ENCODE assay signal across 1 fruit fly cellular context in the genomic region with DNA sequence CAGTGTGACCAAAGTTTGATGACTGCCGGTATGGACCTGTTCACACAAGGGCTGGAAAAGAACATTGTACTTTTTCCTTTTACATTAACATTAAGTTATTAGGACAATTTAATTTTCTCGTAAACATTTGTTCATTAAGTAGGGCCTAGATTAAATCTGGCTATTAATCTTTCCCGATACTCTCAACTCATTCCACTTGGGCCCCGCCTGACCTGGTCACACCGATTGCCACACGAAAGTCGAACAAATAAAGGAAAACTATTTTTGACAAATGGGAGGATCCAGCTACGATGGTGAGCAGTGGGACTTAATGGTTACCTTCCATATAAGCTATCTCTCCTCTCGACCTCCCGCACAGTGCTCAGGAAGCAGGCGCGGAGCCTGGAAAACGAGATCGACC.
TF ChIP-seq lines count a peak whose summit lies in the region.

A gene (minus strand): TSS at position 28 of the 400 bp plus-strand sequence.
A gene (plus strand): TSS at position 214 of the 400 bp plus-strand sequence.

TF ChIP-seq in whole organism, embryonic, 481 proteins besides CTCF, POLR2A, EP300 and RAD21 (continued from another document and continues in another):
- TF ChIP-seq odd (GFP tag; optimal IDR thresholded peaks at IDR 0.05; lab: Kevin White, UChicago) (no peak), CG1832 (GFP tag; optimal IDR thresholded peaks at IDR 0.05; lab: Kevin White, UChicago) (no peak), ap (GFP tag; IDR thresholded peaks at IDR 0.05; lab: Robert Waterston, UW) (no peak), CG7357 (GFP tag; IDR thresholded peaks at IDR 0.05; lab: Robert Waterston, UW) (0 out of 3 replicates have a peak, but pooled peaks have one; percentile 26), CG12391 (tag; optimal IDR thresholded peaks at IDR 0.05; lab: Kevin White, UChicago) (peak; percentile 49), CG12104 (GFP tag; optimal IDR thresholded peaks at IDR 0.05; lab: Kevin White, UChicago) (no peak), CG2875 (GFP tag; optimal IDR thresholded peaks at IDR 0.05; lab: Kevin White, UChicago) (no peak), CG16779 (GFP tag; IDR thresholded peaks at IDR 0.05; lab: Robert Waterston, UW) (no peak), Blimp-1 (GFP tag; optimal IDR thresholded peaks at IDR 0.05; lab: Kevin White, UChicago) (peak; percentile 3), kah (GFP tag; optimal IDR thresholded peaks at IDR 0.05; lab: Kevin White, UChicago) (peak; percentile 21), Sry-β (GFP tag; optimal IDR thresholded peaks at IDR 0.05; lab: Kevin White, UChicago) (no peak), lola (GFP tag; optimal IDR thresholded peaks at IDR 0.05; lab: Kevin White, UChicago) (peak in 1 of 3 experiments; percentile 24), lab (GFP tag; optimal IDR thresholded peaks at IDR 0.05; lab: Kevin White, UChicago) (no peak), toy (GFP tag; IDR thresholded peaks at IDR 0.05; lab: Robert Waterston, UW) (no peak), CG12942 (GFP tag; optimal IDR thresholded peaks at IDR 0.05; lab: Kevin White, UChicago) (no peak), E2f2 (GFP tag; IDR thresholded peaks at IDR 0.05; lab: Robert Waterston, UW) (peak; percentile 44; the same call in 1 of the 2 replicates), CG14050 (GFP tag; IDR thresholded peaks at IDR 0.05; lab: Robert Waterston, UW) (no peak), CG4328 (GFP tag; optimal IDR thresholded peaks at IDR 0.05; lab: Kevin White, UChicago) (no peak), ara (GFP tag; IDR thresholded peaks at IDR 0.05; lab: Robert Waterston, UW) (0 out of 2 replicates have a peak, but pooled peaks have one; percentile 32), Nf-YB (GFP tag; optimal IDR thresholded peaks at IDR 0.05; lab: Kevin White, UChicago) (no peak), BtbVII (GFP tag; optimal IDR thresholded peaks at IDR 0.05; lab: Kevin White, UChicago) (no peak), Jarid2 (GFP tag; optimal IDR thresholded peaks at IDR 0.05; lab: Kevin White, UChicago) (no peak), exex (tag; optimal IDR thresholded peaks at IDR 0.05; lab: Kevin White, UChicago) (no peak), CG31224 (GFP tag; IDR thresholded peaks at IDR 0.05; lab: Robert Waterston, UW) (peak; percentile 17; the same call in 1 of the 2 replicates), CG11504 (tag; optimal IDR thresholded peaks at IDR 0.05; lab: Kevin White, UChicago) (peak; percentile 67), Doc3 (GFP tag; IDR thresholded peaks at IDR 0.05; lab: Robert Waterston, UW; ENCODE audit: partially characterized antibody) (0 out of 3 replicates have a peak, but pooled peaks have one; percentile 37), CG34422 (GFP tag; IDR thresholded peaks at IDR 0.05; lab: Robert Waterston, UW) (peak; percentile 78; the same call in 2 of the 3 replicates), CG12219 (GFP tag; optimal IDR thresholded peaks at IDR 0.05; lab: Kevin White, UChicago) (no peak), Fer3 (tag; optimal IDR thresholded peaks at IDR 0.05; lab: Kevin White, UChicago) (no peak), nerfin-2 (GFP tag; IDR thresholded peaks at IDR 0.05; lab: Robert Waterston, UW; ENCODE audit: partially characterized antibody) (no peak; the same call in 1 of the 2 replicates), CG10274 (GFP tag; optimal IDR thresholded peaks at IDR 0.05; lab: Kevin White, UChicago) (no peak), HLH54F (GFP tag; optimal IDR thresholded peaks at IDR 0.05; lab: Kevin White, UChicago) (peak; percentile 53), CG7963 (GFP tag; IDR thresholded peaks at IDR 0.05; lab: Robert Waterston, UW; ENCODE audit: partially characterized antibody) (no peak), Gsc (GFP tag; IDR thresholded peaks at IDR 0.05; lab: Robert Waterston, UW) (no peak), btn (GFP tag; optimal IDR thresholded peaks at IDR 0.05; lab: Kevin White, UChicago) (no peak), BEAF-32 (GFP tag; optimal IDR thresholded peaks at IDR 0.05; lab: Kevin White, UChicago) (peak; percentile 61), so (GFP tag; IDR thresholded peaks at IDR 0.05; lab: Robert Waterston, UW) (no peak), al (GFP tag; IDR thresholded peaks at IDR 0.05; lab: Robert Waterston, UW) (no peak), CG15011 (GFP tag; optimal IDR thresholded peaks at IDR 0.05; lab: Kevin White, UChicago) (no peak), CG13424 (tag; optimal IDR thresholded peaks at IDR 0.05; lab: Kevin White, UChicago) (peak; percentile 5), amos (GFP tag; IDR thresholded peaks at IDR 0.05; lab: Robert Waterston, UW; ENCODE audit: partially characterized antibody) (no peak), CG2889 (GFP tag; IDR thresholded peaks at IDR 0.05; lab: Robert Waterston, UW) (no peak), CG5245 (GFP tag; optimal IDR thresholded peaks at IDR 0.05; lab: Kevin White, UChicago) (no peak), inv (GFP tag; IDR thresholded peaks at IDR 0.05; lab: Robert Waterston, UW; ENCODE audit: partially characterized antibody) (peak; percentile 42; the same call in 1 of the 2 replicates), pnt (GFP tag; optimal IDR thresholded peaks at IDR 0.05; lab: Kevin White, UChicago) (peak; percentile 5), cad (GFP tag; optimal IDR thresholded peaks at IDR 0.05; lab: Kevin White, UChicago) (no peak), CG7372 (GFP tag; IDR thresholded peaks at IDR 0.05; lab: Robert Waterston, UW) (no peak), CG3065 (GFP tag; optimal IDR thresholded peaks at IDR 0.05; lab: Kevin White, UChicago) (no peak), CG34224 (GFP tag; IDR thresholded peaks at IDR 0.05; lab: Robert Waterston, UW; ENCODE audit: partially characterized antibody) (peak; percentile 49; the same call in 1 of the 3 replicates), CG13624 (GFP tag; optimal IDR thresholded peaks at IDR 0.05; lab: Kevin White, UChicago) (no peak), sob (GFP tag; IDR thresholded peaks at IDR 0.05; lab: Robert Waterston, UW) (no peak), CG30431 (GFP tag; optimal IDR thresholded peaks at IDR 0.05; lab: Kevin White, UChicago) (no peak), sd (tag; optimal IDR thresholded peaks at IDR 0.05; lab: Kevin White, UChicago) (no peak), CG6689 (GFP tag; IDR thresholded peaks at IDR 0.05; lab: Robert Waterston, UW) (0 out of 2 replicates have a peak, but pooled peaks have one; percentile 16), slbo (GFP tag; IDR thresholded peaks at IDR 0.05; lab: Robert Waterston, UW) (peak; percentile 49), CG8281 (tag; optimal IDR thresholded peaks at IDR 0.05; lab: Kevin White, UChicago) (no peak), CG10267 (tag; optimal IDR thresholded peaks at IDR 0.05; lab: Kevin White, UChicago) (peak; percentile 54), Fer1 (GFP tag; optimal IDR thresholded peaks at IDR 0.05; lab: Kevin White, UChicago) (peak; percentile 16), CkIIα-i1 (GFP tag; IDR thresholded peaks at IDR 0.05; lab: Robert Waterston, UW) (no peak), Hmx (GFP tag; optimal IDR thresholded peaks at IDR 0.05; lab: Kevin White, UChicago) (no peak), CG6254 (GFP tag; optimal IDR thresholded peaks at IDR 0.05; lab: Kevin White, UChicago) (no peak), gt (GFP tag; IDR thresholded peaks at IDR 0.05; lab: Robert Waterston, UW) (no peak), Usf (GFP tag; optimal IDR thresholded peaks at IDR 0.05; lab: Kevin White, UChicago) (no peak), mld (GFP tag; IDR thresholded peaks at IDR 0.05; lab: Robert Waterston, UW; ENCODE audit: partially characterized antibody) (no peak), chinmo (GFP tag; IDR thresholded peaks at IDR 0.05; lab: Robert Waterston, UW; ENCODE audit: partially characterized antibody) (no peak), trh (GFP tag; optimal IDR thresholded peaks at IDR 0.05; lab: Kevin White, UChicago) (no peak), CG4424 (GFP tag; optimal IDR thresholded peaks at IDR 0.05; lab: Kevin White, UChicago) (no peak), dati (GFP tag; IDR thresholded peaks at IDR 0.05; lab: Robert Waterston, UW) (no peak), ase (GFP tag; IDR thresholded peaks at IDR 0.05; lab: Robert Waterston, UW) (no peak), fd102C (GFP tag; optimal IDR thresholded peaks at IDR 0.05; lab: Kevin White, UChicago) (no peak), CG11085 (GFP tag; IDR thresholded peaks at IDR 0.05; lab: Robert Waterston, UW) (no peak), esg (GFP tag; conservative IDR thresholded peaks at IDR 0.05; lab: Robert Waterston, UW) (no peak), CG14965 (GFP tag; optimal IDR thresholded peaks at IDR 0.05; lab: Kevin White, UChicago; ENCODE audit: borderline replicate concordance) (no peak), Hr39 (optimal IDR thresholded peaks at IDR 0.05; lab: Kevin White, UChicago) (no peak), CrebB (tag; optimal IDR thresholded peaks at IDR 0.05; lab: Kevin White, UChicago) (no peak), vfl (GFP tag; optimal IDR thresholded peaks at IDR 0.05; lab: Kevin White, UChicago) (peak; percentile 34), CG32772 (GFP tag; IDR thresholded peaks at IDR 0.05; lab: Robert Waterston, UW) (no peak), Camta (GFP tag; optimal IDR thresholded peaks at IDR 0.05; lab: Kevin White, UChicago) (peak; percentile 14), hkb (optimal IDR thresholded peaks at IDR 0.05; lab: Kevin White, UChicago) (no peak), hkb (GFP tag; IDR thresholded peaks at IDR 0.05; lab: Robert Waterston, UW) (no peak), tx (GFP tag; optimal IDR thresholded peaks at IDR 0.05; lab: Kevin White, UChicago) (no peak), CG2120 (GFP tag; optimal IDR thresholded peaks at IDR 0.05; lab: Kevin White, UChicago) (peak; percentile 37), CG7271 (tag; optimal IDR thresholded peaks at IDR 0.05; lab: Kevin White, UChicago) (peak; percentile 1), CG6272 (GFP tag; IDR thresholded peaks at IDR 0.05; lab: Robert Waterston, UW) (no peak; the same call in 1 of the 2 replicates), CG4282 (GFP tag; optimal IDR thresholded peaks at IDR 0.05; lab: Kevin White, UChicago) (peak; percentile 12), Atf6 (GFP tag; IDR thresholded peaks at IDR 0.05; lab: Robert Waterston, UW) (no peak), CG16815 (GFP tag; optimal IDR thresholded peaks at IDR 0.05; lab: Kevin White, UChicago) (no peak), CG31441 (GFP tag; IDR thresholded peaks at IDR 0.05; lab: Robert Waterston, UW) (no peak), caup (GFP tag; optimal IDR thresholded peaks at IDR 0.05; lab: Kevin White, UChicago; ENCODE audit: severe bottlenecking) (no peak), jumu (GFP tag; optimal IDR thresholded peaks at IDR 0.05; lab: Kevin White, UChicago) (peak; percentile 50), CG33213 (GFP tag; optimal IDR thresholded peaks at IDR 0.05; lab: Kevin White, UChicago) (peak; percentile 40), CG10147 (GFP tag; optimal IDR thresholded peaks at IDR 0.05; lab: Kevin White, UChicago) (peak; percentile 13), ci (GFP tag; IDR thresholded peaks at IDR 0.05; lab: Robert Waterston, UW) (no peak), Eip74EF (GFP tag; optimal IDR thresholded peaks at IDR 0.05; lab: Kevin White, UChicago) (no peak), wdn (GFP tag; IDR thresholded peaks at IDR 0.05; lab: Robert Waterston, UW) (no peak), Antp (GFP tag; optimal IDR thresholded peaks at IDR 0.05; lab: Kevin White, UChicago) (no peak), ken (GFP tag; IDR thresholded peaks at IDR 0.05; lab: Robert Waterston, UW) (no peak), bsh (GFP tag; optimal IDR thresholded peaks at IDR 0.05; lab: Kevin White, UChicago) (peak in 1 of 2 experiments; percentile 1), CG10431 (GFP tag; optimal IDR thresholded peaks at IDR 0.05; lab: Kevin White, UChicago) (no peak), B-H1 (GFP tag; IDR thresholded peaks at IDR 0.05; lab: Robert Waterston, UW) (no peak), tio (GFP tag; optimal IDR thresholded peaks at IDR 0.05; lab: Kevin White, UChicago) (no peak), CG11398 (GFP tag; optimal IDR thresholded peaks at IDR 0.05; lab: Kevin White, UChicago) (no peak), sc (optimal IDR thresholded peaks at IDR 0.05; lab: Kevin White, UChicago) (no peak), sc (GFP tag; optimal IDR thresholded peaks at IDR 0.05; lab: Kevin White, UChicago) (no peak), corto (GFP tag; optimal IDR thresholded peaks at IDR 0.05; lab: Kevin White, UChicago) (no peak), ems (GFP tag; optimal IDR thresholded peaks at IDR 0.05; lab: Kevin White, UChicago) (no peak), Atf-2 (GFP tag; optimal IDR thresholded peaks at IDR 0.05; lab: Kevin White, UChicago) (no peak), sr (GFP tag; IDR thresholded peaks at IDR 0.05; lab: Robert Waterston, UW) (no peak), hb (GFP tag; IDR thresholded peaks at IDR 0.05; lab: Robert Waterston, UW; ENCODE audit: partially characterized antibody) (no peak), grau (tag; optimal IDR thresholded peaks at IDR 0.05; lab: Kevin White, UChicago) (peak; percentile 29), wek (GFP tag; optimal IDR thresholded peaks at IDR 0.05; lab: Kevin White, UChicago) (no peak), CG7839 (tag; optimal IDR thresholded peaks at IDR 0.05; lab: Kevin White, UChicago) (no peak), CG12659 (GFP tag; optimal IDR thresholded peaks at IDR 0.05; lab: Kevin White, UChicago) (peak; percentile 61), Ravus (GFP tag; IDR thresholded peaks at IDR 0.05; lab: Robert Waterston, UW) (no peak), Elba2 (GFP tag; optimal IDR thresholded peaks at IDR 0.05; lab: Kevin White, UChicago) (peak; percentile 78), gcm2 (GFP tag; optimal IDR thresholded peaks at IDR 0.05; lab: Kevin White, UChicago) (no peak), Side (GFP tag; optimal IDR thresholded peaks at IDR 0.05; lab: Kevin White, UChicago) (no peak), CG9932 (GFP tag; IDR thresholded peaks at IDR 0.05; lab: Robert Waterston, UW) (no peak), sug (tag; optimal IDR thresholded peaks at IDR 0.05; lab: Kevin White, UChicago) (no peak), CG13123 (GFP tag; optimal IDR thresholded peaks at IDR 0.05; lab: Kevin White, UChicago) (no peak), Dek (tag; optimal IDR thresholded peaks at IDR 0.05; lab: Kevin White, UChicago) (no peak), pzg (GFP tag; optimal IDR thresholded peaks at IDR 0.05; lab: Kevin White, UChicago) (peak; percentile 65), CG18599 (GFP tag; optimal IDR thresholded peaks at IDR 0.05; lab: Kevin White, UChicago) (no peak), CG4730 (GFP tag; IDR thresholded peaks at IDR 0.05; lab: Robert Waterston, UW) (no peak), CG18476 (GFP tag; optimal IDR thresholded peaks at IDR 0.05; lab: Kevin White, UChicago) (no peak), CG18764 (GFP tag; optimal IDR thresholded peaks at IDR 0.05; lab: Kevin White, UChicago) (no peak), Atf3 (GFP tag; optimal IDR thresholded peaks at IDR 0.05; lab: Kevin White, UChicago) (no peak), CG8765 (GFP tag; IDR thresholded peaks at IDR 0.05; lab: Robert Waterston, UW) (no peak), dan (GFP tag; IDR thresholded peaks at IDR 0.05; lab: Robert Waterston, UW) (no peak)
